Worm (Caenorhabditis elegans): Measurements from ENCODE around the gene del-5.

The del-5 gene

DNA sequence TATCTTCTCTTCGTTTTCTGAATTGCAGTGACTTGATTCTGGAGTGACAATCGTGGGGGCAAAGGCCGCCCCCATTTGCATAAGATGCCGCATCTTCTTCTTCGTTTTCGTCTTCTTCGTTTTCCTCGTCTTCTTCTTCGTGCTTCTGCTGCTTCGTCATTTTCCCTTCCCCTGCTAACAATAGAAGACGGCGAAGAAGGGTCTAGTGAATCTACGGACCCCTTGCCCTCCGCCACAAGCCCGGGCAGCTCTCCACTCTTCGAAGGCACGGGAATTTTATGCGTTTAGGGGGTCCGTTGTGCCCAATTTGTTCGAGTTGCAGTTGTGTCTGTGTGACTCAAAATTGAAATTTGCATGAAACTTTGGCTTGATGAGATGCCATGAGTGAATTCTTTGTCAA, 23.9 kb upstream of the del-5 start:
- no peak for TF ChIP-seq him-1 (tag; optimal IDR thresholded peaks at IDR 0.05)
- TF ChIP-seq W03F9.2 (tag; optimal IDR thresholded peaks at IDR 0.05) = no peak
- TF ChIP-seq dao-5 (tag; optimal IDR thresholded peaks at IDR 0.05) = no peak

DNA sequence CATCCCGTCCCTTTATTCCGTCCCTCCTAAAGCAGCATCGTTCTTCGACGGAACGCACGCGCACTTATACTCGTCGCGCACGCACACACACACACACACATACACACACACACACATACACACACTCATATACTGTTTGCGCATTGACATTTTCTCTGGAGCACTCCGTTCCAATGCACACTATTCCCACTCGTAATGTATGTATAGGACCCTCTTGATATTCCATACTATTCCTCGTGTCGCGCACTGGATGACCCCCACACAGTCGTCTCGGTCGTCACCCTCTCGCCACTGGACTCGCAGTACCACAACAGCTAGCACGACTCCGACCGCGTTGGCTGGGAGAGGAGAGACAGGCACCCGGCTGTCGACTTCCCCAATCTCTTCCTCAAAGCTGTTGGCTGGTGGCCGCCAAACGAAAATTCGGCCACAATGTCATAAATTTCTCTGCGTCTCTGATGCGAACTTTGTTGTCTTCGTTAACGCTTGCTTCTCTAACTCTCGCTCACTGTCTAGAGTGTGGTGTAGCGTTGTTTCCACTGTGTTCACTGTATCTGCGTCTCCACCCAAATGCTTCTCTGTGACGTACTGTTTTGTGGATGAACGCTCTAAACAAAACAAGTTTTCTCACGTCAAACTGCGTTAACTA, 23.2 kb upstream of the del-5 start:
- peak; percentile 54 for TF ChIP-seq W03F9.2 (tag; optimal IDR thresholded peaks at IDR 0.05)
- TF ChIP-seq him-1 (tag; optimal IDR thresholded peaks at IDR 0.05) = peak; percentile 97
- peak; percentile 1 for TF ChIP-seq dao-5 (tag; optimal IDR thresholded peaks at IDR 0.05)

DNA sequence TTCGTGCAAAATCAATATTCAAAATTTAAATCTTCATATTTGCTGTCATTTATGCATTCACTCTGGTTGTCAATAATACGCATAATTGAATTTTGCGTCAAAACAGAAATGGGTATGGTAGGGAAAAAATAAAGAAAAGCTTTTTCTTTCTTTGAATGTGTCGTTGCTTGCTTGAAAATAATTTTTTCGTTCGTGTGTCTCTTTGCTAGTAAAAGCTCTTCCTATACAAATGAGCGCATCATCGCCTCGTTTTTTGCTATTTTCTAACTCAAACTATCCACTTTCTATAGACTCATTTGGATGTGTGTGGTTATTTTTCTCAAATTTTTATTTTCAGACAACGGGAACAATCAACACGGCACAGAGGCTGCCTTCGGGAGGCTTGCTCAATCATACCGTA, 20.6 kb upstream of the del-5 start, which contains the start of gene ldb-1:
TSS of gene ldb-1 (plus strand) at position 301 of the 400 bp plus-strand sequence.
- TF ChIP-seq W03F9.2 (tag; optimal IDR thresholded peaks at IDR 0.05) (no peak), dao-5 (tag; optimal IDR thresholded peaks at IDR 0.05) (no peak), him-1 (tag; optimal IDR thresholded peaks at IDR 0.05) (no peak)

DNA sequence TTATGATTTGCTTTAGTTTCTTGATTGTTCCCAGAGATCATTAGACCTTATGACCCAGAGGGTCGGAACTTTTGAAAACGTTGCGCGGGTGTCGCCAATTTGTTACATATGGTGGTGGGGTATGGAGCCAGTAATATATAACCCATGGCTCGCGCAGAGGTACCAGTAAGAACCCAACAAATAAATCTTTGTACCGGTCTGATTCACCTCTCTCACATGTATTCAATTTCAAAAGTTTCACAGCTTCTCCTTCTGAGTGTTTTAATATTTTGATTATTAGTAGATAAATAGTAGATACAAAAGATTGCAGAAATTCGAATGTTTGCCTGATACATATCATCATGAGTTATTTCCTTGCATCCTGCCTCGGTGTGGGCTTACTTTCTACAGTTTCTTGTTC, 8.1 kb upstream of the del-5 start, which contains the start of gene egl-15:
TSS of gene egl-15 (plus strand) at position 301 of the 400 bp plus-strand sequence.
- no peak for TF ChIP-seq him-1 (tag; optimal IDR thresholded peaks at IDR 0.05)
- no peak for TF ChIP-seq W03F9.2 (tag; optimal IDR thresholded peaks at IDR 0.05)
- TF ChIP-seq dao-5 (tag; optimal IDR thresholded peaks at IDR 0.05) = no peak

DNA sequence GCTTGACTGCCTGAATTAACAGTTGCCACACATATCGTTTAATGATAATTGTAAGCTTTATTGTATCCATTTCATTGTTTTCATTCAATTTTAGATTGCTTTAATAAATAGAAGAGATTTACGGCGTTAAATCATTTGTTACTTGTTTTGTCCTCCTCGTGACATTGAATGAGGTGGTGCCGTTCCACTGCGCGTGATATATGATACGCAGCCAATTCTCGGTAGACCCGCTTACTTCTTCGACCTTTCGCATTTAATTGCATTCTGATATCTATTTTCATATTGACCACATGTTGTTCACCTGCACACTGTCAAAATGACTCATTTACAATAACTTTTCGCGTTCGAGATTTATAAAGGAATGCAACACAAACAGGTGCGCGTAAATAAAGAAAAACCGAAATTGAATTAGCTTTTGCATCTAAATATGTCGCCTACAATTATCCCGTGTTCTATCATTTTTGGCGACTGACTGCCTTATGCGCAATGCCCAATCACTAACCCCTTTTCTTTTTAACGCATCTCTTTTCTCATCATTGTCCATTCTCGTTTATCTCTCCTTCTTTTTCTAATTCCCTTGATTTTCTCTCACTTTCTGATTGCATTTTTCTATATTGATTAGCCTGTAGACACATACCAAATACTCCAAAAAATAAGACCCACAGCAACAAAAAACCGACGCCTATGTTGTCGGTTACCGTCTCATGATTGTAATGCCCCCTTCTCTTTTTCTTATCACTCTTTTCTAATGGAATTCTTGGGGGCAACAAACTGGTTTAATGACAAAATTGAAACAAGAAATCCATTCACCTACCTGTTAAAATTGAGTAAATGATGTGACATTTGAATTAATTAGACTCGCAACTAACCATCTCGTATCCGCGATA, 6.7 kb upstream of the del-5 start:
- no peak for TF ChIP-seq him-1 (tag; optimal IDR thresholded peaks at IDR 0.05)

DNA sequence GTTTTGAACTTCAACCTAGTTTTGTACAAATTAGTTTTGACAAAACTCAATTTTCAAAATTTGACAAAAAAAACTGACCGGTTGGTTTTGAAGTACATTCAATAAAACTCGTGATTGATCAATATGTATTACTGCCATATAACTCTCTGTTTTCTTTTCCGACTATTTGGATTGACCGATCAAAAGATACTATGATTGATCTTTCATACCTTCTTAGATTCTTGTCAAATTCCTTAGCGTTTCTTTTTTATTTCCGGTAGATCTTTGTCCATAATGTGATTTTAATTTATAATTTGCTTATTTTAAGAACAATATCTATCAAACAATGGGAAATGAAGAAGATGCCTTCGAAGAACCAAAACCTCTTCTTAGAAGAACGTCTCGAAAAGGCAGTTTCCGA, 4.4 kb upstream of the del-5 start, which contains the start of gene F58A3.3:
TSS of gene F58A3.3 (plus strand) at position 301 of the 400 bp plus-strand sequence.
- TF ChIP-seq W03F9.2 (tag; optimal IDR thresholded peaks at IDR 0.05) (no peak), him-1 (tag; optimal IDR thresholded peaks at IDR 0.05) (no peak), dao-5 (tag; optimal IDR thresholded peaks at IDR 0.05) (no peak)

DNA sequence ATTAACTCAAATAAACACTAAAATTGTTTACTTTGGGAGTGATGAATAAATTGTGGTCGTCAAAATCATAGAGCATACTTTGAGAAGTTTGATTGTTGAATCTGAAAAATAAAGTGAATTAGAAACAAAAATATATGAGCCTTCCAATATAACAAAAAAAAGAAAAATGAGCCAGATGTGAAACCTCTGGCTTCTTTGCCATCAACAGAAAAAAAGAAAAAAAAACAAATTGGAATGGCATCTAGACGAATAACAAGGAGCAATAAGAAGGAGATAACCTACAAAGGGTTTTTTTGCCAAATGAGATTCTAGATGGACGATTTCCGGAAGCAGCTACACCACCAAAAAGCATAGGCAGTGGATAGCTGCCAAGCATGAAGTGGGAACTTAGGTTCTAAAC, 2.6 kb upstream of the del-5 start, which contains the start of gene F58A3.4:
TSS of gene F58A3.4 (minus strand) at position 101 of the 400 bp plus-strand sequence.
- TF ChIP-seq dao-5 (tag; optimal IDR thresholded peaks at IDR 0.05) (no peak), W03F9.2 (tag; optimal IDR thresholded peaks at IDR 0.05) (no peak), him-1 (tag; optimal IDR thresholded peaks at IDR 0.05) (no peak)

DNA sequence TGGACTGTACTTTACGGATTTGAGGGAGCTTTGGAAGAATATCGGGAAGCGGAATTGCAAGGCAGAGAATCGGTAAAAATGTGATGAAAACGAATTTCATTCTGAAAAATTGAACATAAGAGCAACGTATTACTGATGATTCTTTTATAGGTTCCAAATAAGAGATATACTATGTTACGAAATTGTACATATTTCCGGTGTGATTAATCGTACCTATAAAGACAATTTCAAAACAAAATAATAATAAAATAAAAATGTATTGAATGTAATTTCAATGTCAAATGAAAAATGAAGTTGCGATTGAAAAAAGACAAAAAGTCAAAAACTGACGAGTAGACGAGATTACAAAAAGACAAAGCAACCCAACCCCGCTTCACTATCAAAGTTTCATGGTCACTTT, 973 bp upstream of the del-5 start, which contains the start of gene ttr-31:
TSS of gene ttr-31 (minus strand) at position 101 of the 400 bp plus-strand sequence.
- TF ChIP-seq him-1 (tag; optimal IDR thresholded peaks at IDR 0.05) = no peak

DNA sequence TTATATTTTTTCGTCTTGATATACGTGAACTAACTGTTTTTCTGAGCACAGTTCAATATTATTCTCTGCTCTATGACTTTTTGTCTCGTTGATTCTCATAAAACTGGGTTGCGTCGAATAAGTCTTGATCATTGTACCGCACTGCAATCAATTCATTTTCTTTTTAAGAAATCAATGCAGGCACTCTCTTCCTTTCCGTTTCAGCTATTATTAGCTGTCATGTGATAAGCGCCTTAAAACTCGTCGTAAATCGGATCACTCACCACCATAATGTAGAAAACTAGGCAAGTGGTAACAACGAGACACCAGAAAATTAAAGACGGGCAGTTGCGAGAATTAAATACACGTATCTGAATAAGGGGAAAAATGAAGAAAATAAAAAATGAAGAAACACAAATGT, 588 bp downstream of the del-5 start:
- no peak for TF ChIP-seq W03F9.2 (tag; optimal IDR thresholded peaks at IDR 0.05)
- TF ChIP-seq him-1 (tag; optimal IDR thresholded peaks at IDR 0.05) = no peak
- TF ChIP-seq dao-5 (tag; optimal IDR thresholded peaks at IDR 0.05) = no peak

DNA sequence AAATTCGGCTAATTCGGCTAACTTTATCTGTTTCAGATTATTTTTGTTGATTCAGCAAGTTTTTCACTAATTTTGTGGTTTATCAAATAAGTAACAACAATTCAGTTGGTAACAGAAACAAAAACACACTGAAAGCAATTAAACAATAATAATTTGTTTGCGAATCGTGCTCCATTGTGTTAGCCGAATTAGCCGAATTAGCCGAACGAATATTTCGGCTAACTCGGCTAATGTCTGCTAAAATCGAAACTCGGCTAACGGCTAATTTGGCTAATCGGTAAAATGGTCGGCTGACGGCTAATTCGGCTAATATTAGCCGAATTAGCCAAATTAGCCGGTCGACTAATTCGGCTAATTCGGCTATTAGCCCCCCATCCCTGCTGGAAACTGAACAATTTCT, 4.3 kb downstream of the del-5 start:
- TF ChIP-seq W03F9.2 (tag; optimal IDR thresholded peaks at IDR 0.05) = no peak
- no peak for TF ChIP-seq dao-5 (tag; optimal IDR thresholded peaks at IDR 0.05)
- TF ChIP-seq him-1 (tag; optimal IDR thresholded peaks at IDR 0.05) = no peak

DNA sequence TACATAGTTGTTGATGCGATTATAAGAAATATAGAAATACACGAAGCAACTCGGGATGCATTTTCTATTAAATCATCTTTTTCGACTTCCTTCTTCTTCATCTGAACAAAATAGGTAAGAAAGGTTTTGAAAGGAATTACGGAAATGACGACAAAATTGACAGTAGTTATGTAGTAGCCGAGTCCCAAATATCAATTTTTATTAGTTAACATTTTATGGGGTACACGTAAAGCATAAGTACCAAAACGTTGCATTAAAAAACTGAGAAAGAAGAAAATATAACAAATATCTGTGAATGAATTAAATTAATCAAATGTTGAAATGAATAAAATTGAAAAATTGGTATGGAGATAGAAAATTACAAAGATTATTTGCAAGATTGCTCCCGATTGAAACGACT, 6.2 kb downstream of the del-5 start, which contains the start of gene col-177:
TSS of gene col-177 (minus strand) at position 101 of the 400 bp plus-strand sequence.
- TF ChIP-seq dao-5 (tag; optimal IDR thresholded peaks at IDR 0.05) = no peak
- no peak for TF ChIP-seq W03F9.2 (tag; optimal IDR thresholded peaks at IDR 0.05)
- no peak for TF ChIP-seq him-1 (tag; optimal IDR thresholded peaks at IDR 0.05)

DNA sequence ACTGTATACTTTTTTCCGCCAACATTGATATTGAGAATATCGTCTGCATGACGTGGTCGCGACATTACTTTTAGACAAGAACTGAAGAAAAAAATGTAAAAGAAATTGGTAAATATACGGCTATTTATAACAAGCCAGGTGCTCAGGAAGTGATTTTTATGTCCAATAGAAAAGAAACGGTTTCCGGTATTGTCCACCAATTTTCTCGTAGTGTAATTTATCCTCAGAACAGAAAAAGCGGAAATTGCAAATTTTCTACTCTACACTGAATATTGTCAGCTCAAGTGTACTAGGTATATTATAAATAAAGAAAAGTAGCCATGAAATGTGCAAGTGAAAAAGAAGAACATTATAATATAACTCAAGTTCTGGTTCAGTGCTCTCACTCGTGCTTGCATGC, 8.8 kb downstream of the del-5 start, which contains the start of gene F59F3.6:
TSS of gene F59F3.6 (minus strand) at position 101 of the 400 bp plus-strand sequence.
- TF ChIP-seq dao-5 (tag; optimal IDR thresholded peaks at IDR 0.05) (no peak), W03F9.2 (tag; optimal IDR thresholded peaks at IDR 0.05) (no peak), him-1 (tag; optimal IDR thresholded peaks at IDR 0.05) (no peak)

DNA sequence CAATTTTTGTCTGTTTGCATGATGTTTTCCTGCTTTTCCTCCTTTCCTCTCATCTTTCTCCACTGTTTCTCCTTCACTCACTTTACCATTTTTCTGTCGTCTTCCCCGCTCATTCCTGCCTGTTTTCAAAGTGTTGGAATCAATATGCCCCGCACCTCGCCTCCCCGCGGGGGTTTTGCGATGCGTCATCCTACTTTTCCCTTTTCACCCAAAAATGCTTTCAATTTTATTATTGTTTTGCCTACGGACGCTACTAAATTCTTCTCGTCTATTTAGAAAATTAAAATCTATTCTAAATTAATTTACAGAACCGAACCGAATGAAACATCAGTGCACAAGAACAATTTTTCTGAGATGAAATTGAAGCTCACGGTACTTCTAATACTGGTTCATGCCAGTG, 15.8 kb downstream of the del-5 start, which contains the start of gene ver-3:
TSS of gene ver-3 (plus strand) at position 301 of the 400 bp plus-strand sequence.
- TF ChIP-seq dao-5 (tag; optimal IDR thresholded peaks at IDR 0.05) (no peak), W03F9.2 (tag; optimal IDR thresholded peaks at IDR 0.05) (no peak), him-1 (tag; optimal IDR thresholded peaks at IDR 0.05) (no peak)
